Worm (Caenorhabditis elegans) whole organism, young adult: ENCODE data around the gene cyp-34A8.

Source experiments
- C06A6.2 ChIP-seq: fragments of 200-800 bp; sonication (Bioruptor generic); conservative IDR thresholded peaks from 2 replicates; pipeline ENCODE4 v1.3.6; 2022; ENCODE audit warnings: missing genetic modification characterization, missing compliant biosample characterization
- D2030.7 ChIP-seq: fragments of 200-800 bp; sonication (Bioruptor generic); IDR thresholded peaks from 2 replicates; pipeline ENCODE4 v1.3.6; 2022; ENCODE audit warnings: missing genetic modification reagents, missing genetic modification characterization, missing compliant biosample characterization
- F23B12.7 ChIP-seq: sonication (generic microtip); optimal IDR thresholded peaks from 2 replicates; lab custom pipeline; 2017; ENCODE audit warnings: missing genetic modification characterization, mild to moderate bottlenecking, missing compliant biosample characterization, antibody characterized with exemption, moderate library complexity; ENCODE audit not compliant: insufficient read depth
- F33H1.4 ChIP-seq: fragments of 200-800 bp; sonication (Bioruptor generic); IDR thresholded peaks from 2 replicates; pipeline ENCODE4 v1.3.6; 2022; ENCODE audit warnings: missing genetic modification reagents, missing genetic modification characterization, missing compliant biosample characterization
- F49E8.2 ChIP-seq: sonication (generic microtip); optimal IDR thresholded peaks from 3 replicates; lab custom pipeline; 2017; ENCODE audit warnings: missing genetic modification characterization, mild to moderate bottlenecking, missing compliant biosample characterization, antibody characterized with exemption, moderate library complexity; ENCODE audit not compliant: insufficient read depth
- F57A8.1 ChIP-seq: fragments of 200-800 bp; sonication (Bioruptor generic); optimal IDR thresholded peaks from 2 replicates; lab custom pipeline; 2018; ENCODE audit warnings: mild to moderate bottlenecking, missing genetic modification characterization, moderate library complexity, missing compliant biosample characterization
- Y95B8A.8 ChIP-seq: fragments of 200-800 bp; sonication (Bioruptor generic); IDR thresholded peaks from 2 replicates; pipeline ENCODE4 v1.3.6; 2022; ENCODE audit warnings: missing genetic modification reagents, missing genetic modification characterization, missing compliant biosample characterization
- akir-1 ChIP-seq: fragments of 200-800 bp; sonication (Bioruptor generic); optimal IDR thresholded peaks from 2 replicates; lab custom pipeline; 2018; ENCODE audit warnings: mild to moderate bottlenecking, missing genetic modification characterization, moderate library complexity, missing compliant biosample characterization
- aptf-2 ChIP-seq: fragments of 200-800 bp; sonication (Bioruptor generic); conservative IDR thresholded peaks from 2 replicates; pipeline ENCODE4 v1.3.6; 2022; ENCODE audit warnings: missing genetic modification reagents, missing genetic modification characterization, missing compliant biosample characterization
- athp-1 ChIP-seq: sonication (generic microtip); optimal IDR thresholded peaks from 2 replicates; lab custom pipeline; 2017; ENCODE audit warnings: mild to moderate bottlenecking, missing genetic modification characterization, missing compliant biosample characterization
- ccch-3 ChIP-seq: fragments of 200-800 bp; sonication (Bioruptor generic); optimal IDR thresholded peaks from 2 replicates; lab custom pipeline; 2018; ENCODE audit warnings: mild to moderate bottlenecking, missing genetic modification characterization, missing compliant biosample characterization
- ceh-40 ChIP-seq: fragments of 200-800 bp; sonication (Bioruptor generic); IDR thresholded peaks from 2 replicates; pipeline ENCODE4 v1.3.6; 2022; ENCODE audit warnings: missing genetic modification characterization, missing compliant biosample characterization
- ceh-58 ChIP-seq: fragments of 200-800 bp; sonication (Bioruptor generic); IDR thresholded peaks from 2 replicates; pipeline ENCODE4 v1.3.6; 2022; ENCODE audit warnings: missing genetic modification characterization, missing compliant biosample characterization
- dpl-1 ChIP-seq: fragments of 150-350 bp; optimal IDR thresholded peaks from 2 replicates; lab custom pipeline; 2014; ENCODE audit warnings: missing biosample characterization, missing genetic modification reagents, missing genetic modification characterization
- efl-1 ChIP-seq: fragments of 150-350 bp; optimal IDR thresholded peaks from 2 replicates; lab custom pipeline; 2014; ENCODE audit warnings: missing biosample characterization, missing genetic modification reagents, missing genetic modification characterization
- egl-44 ChIP-seq: fragments of 200-800 bp; sonication (Bioruptor generic); IDR thresholded peaks from 2 replicates; pipeline ENCODE4 v1.3.6; 2022; ENCODE audit warnings: missing genetic modification reagents, missing genetic modification characterization, missing compliant biosample characterization
- egrh-3 ChIP-seq: fragments of 200-800 bp; sonication (Bioruptor generic); IDR thresholded peaks from 2 replicates; pipeline ENCODE4 v1.3.6; 2022; ENCODE audit warnings: missing genetic modification reagents, missing genetic modification characterization, missing compliant biosample characterization
- ekl-4 ChIP-seq: fragments of 200-800 bp; sonication (Bioruptor generic); IDR thresholded peaks from 2 replicates; pipeline ENCODE4 v1.3.6; 2022; ENCODE audit warnings: missing genetic modification reagents, missing genetic modification characterization, missing compliant biosample characterization
- ets-4 ChIP-seq: fragments of 200-800 bp; sonication (Bioruptor generic); optimal IDR thresholded peaks from 2 replicates; lab custom pipeline; 2018; ENCODE audit warnings: mild to moderate bottlenecking, missing genetic modification characterization, missing compliant biosample characterization
- fkh-3 ChIP-seq: sonication (generic microtip); optimal IDR thresholded peaks from 2 replicates; lab custom pipeline; 2016; ENCODE audit warnings: mild to moderate bottlenecking, missing genetic modification characterization, missing compliant biosample characterization
- him-1 ChIP-seq: sonication (generic microtip); optimal IDR thresholded peaks from 2 replicates; lab custom pipeline; 2016; ENCODE audit warnings: missing genotype, missing genetic modification reagents, missing genetic modification characterization, missing compliant biosample characterization
- hlh-12 ChIP-seq: sonication (generic microtip); optimal IDR thresholded peaks from 2 replicates; lab custom pipeline; 2016; ENCODE audit warnings: missing genetic modification characterization, missing compliant biosample characterization
- hmg-1.2 ChIP-seq: fragments of 200-800 bp; sonication (Bioruptor generic); IDR thresholded peaks from 2 replicates; pipeline ENCODE4 v1.3.6; 2022; ENCODE audit warnings: missing genetic modification reagents, missing genetic modification characterization, missing compliant biosample characterization
- hrde-1 ChIP-seq: sonication (generic microtip); optimal IDR thresholded peaks from 2 replicates; lab custom pipeline; 2016; ENCODE audit warnings: missing genetic modification characterization, mild to moderate bottlenecking, missing compliant biosample characterization, moderate library complexity, missing genotype, missing genetic modification reagents, borderline replicate concordance
- hsf-1 ChIP-seq: fragments of 200-800 bp; sonication (Bioruptor generic); IDR thresholded peaks from 2 replicates; pipeline ENCODE4 v1.3.6; 2022; ENCODE audit warnings: missing genetic modification reagents, missing genetic modification characterization, missing compliant biosample characterization
- let-526 ChIP-seq: fragments of 200-800 bp; sonication (Bioruptor generic); IDR thresholded peaks from 2 replicates; pipeline ENCODE4 v1.3.6; 2022; ENCODE audit warnings: missing genetic modification reagents, missing genetic modification characterization, missing compliant biosample characterization
- let-607 ChIP-seq, 2 experiments: fragments of 200-800 bp in 1 of 2; sonication (Bioruptor generic) in 1 of 2; sonication (generic microtip) in 1 of 2; optimal IDR thresholded peaks; 2 replicates each; lab custom pipeline; 2016 to 2018; ENCODE audit warnings: mild to moderate bottlenecking in 2 of 2, missing compliant biosample characterization in 2 of 2, missing genetic modification characterization in 2 of 2, moderate library complexity in 2 of 2, missing genotype in 1 of 2
- lin-35 ChIP-seq, 3 experiments: fragments of 150-350 bp in 2 of 3; sonication (generic microtip) in 1 of 3; optimal IDR thresholded peaks; 2 replicates each; lab custom pipeline; 2014 to 2018; ENCODE audit warnings: missing biosample characterization in 3 of 3, missing genetic modification characterization in 3 of 3, missing genetic modification reagents in 3 of 3
- lsl-1 ChIP-seq: fragments of 200-800 bp; sonication (Bioruptor generic); optimal IDR thresholded peaks from 2 replicates; lab custom pipeline; 2018; ENCODE audit warnings: mild to moderate bottlenecking, missing genetic modification characterization, moderate library complexity, missing compliant biosample characterization
- lsy-27 ChIP-seq: sonication (generic microtip); optimal IDR thresholded peaks from 2 replicates; lab custom pipeline; 2017; ENCODE audit warnings: missing genetic modification characterization, mild to moderate bottlenecking, missing compliant biosample characterization, antibody characterized with exemption, missing genotype, borderline replicate concordance; ENCODE audit not compliant: insufficient read depth
- madf-3 ChIP-seq: fragments of 200-800 bp; sonication (Bioruptor generic); IDR thresholded peaks from 2 replicates; pipeline ENCODE4 v1.3.6; 2022; ENCODE audit warnings: missing genetic modification reagents, missing genetic modification characterization, missing compliant biosample characterization
- madf-6 ChIP-seq: fragments of 200-800 bp; sonication (Bioruptor generic); IDR thresholded peaks from 2 replicates; pipeline ENCODE4 v1.3.6; 2022; ENCODE audit warnings: missing genetic modification reagents, missing genetic modification characterization, missing compliant biosample characterization
- madf-8 ChIP-seq: fragments of 200-800 bp; sonication (Bioruptor generic); conservative IDR thresholded peaks from 2 replicates; pipeline ENCODE4 v1.3.6; 2022; ENCODE audit warnings: missing genetic modification reagents, missing genetic modification characterization, missing compliant biosample characterization
- mel-28 ChIP-seq: sonication (generic microtip); optimal IDR thresholded peaks from 2 replicates; lab custom pipeline; 2016; ENCODE audit warnings: borderline replicate concordance, mild to moderate bottlenecking, missing genetic modification characterization, missing compliant biosample characterization
- mxl-1 ChIP-seq: sonication (generic microtip); optimal IDR thresholded peaks from 2 replicates; lab custom pipeline; 2016; ENCODE audit warnings: missing genetic modification characterization, missing compliant biosample characterization
- nhr-80 ChIP-seq: sonication (generic microtip); optimal IDR thresholded peaks from 2 replicates; lab custom pipeline; 2016; ENCODE audit warnings: missing genetic modification characterization, missing compliant biosample characterization
- rec-8 ChIP-seq, 2 experiments: sonication (generic microtip); optimal IDR thresholded peaks; 2 replicates each; lab custom pipeline; 2016; ENCODE audit warnings: mild to moderate bottlenecking in 2 of 2, missing genetic modification characterization in 2 of 2, missing genetic modification reagents in 2 of 2, missing genotype in 2 of 2, missing biosample characterization in 1 of 2, missing compliant biosample characterization in 1 of 2, moderate library complexity in 1 of 2
- sea-2 ChIP-seq: fragments of 200-800 bp; sonication (Bioruptor generic); IDR thresholded peaks from 2 replicates; pipeline ENCODE4 v1.3.6; 2022; ENCODE audit warnings: missing genetic modification characterization, missing compliant biosample characterization
- snpc-4 ChIP-seq, 5 experiments: fragments of 150-350 bp in 1 of 5; sonication (generic microtip) in 4 of 5; optimal IDR thresholded peaks; 2 replicates each; lab custom pipeline; 2014 to 2018; ENCODE audit warnings: missing genetic modification characterization in 5 of 5, missing biosample characterization in 3 of 5, antibody characterized with exemption in 2 of 5, mild to moderate bottlenecking in 2 of 5, missing compliant biosample characterization in 2 of 5, missing genotype in 2 of 5, moderate library complexity in 2 of 5, missing genetic modification reagents in 1 of 5
- sptf-2 ChIP-seq: fragments of 200-800 bp; sonication (Bioruptor generic); optimal IDR thresholded peaks from 2 replicates; lab custom pipeline; 2018; ENCODE audit warnings: mild to moderate bottlenecking, missing genetic modification characterization, missing compliant biosample characterization
- tlf-1 ChIP-seq: fragments of 200-800 bp; sonication (Bioruptor generic); optimal IDR thresholded peaks from 2 replicates; lab custom pipeline; 2018; ENCODE audit warnings: mild to moderate bottlenecking, missing genetic modification characterization, missing compliant biosample characterization
- unc-130 ChIP-seq: sonication (generic microtip); optimal IDR thresholded peaks from 2 replicates; lab custom pipeline; 2016; ENCODE audit warnings: missing genetic modification reagents, missing genetic modification characterization, missing compliant biosample characterization
- xnd-1 ChIP-seq: sonication (generic microtip); optimal IDR thresholded peaks from 2 replicates; lab custom pipeline; 2016; ENCODE audit warnings: missing genotype, missing genetic modification reagents, missing genetic modification characterization, missing compliant biosample characterization
- ztf-25 ChIP-seq: fragments of 200-800 bp; sonication (Bioruptor generic); IDR thresholded peaks from 2 replicates; pipeline ENCODE4 v1.3.6; 2022; ENCODE audit warnings: missing genetic modification reagents, missing genetic modification characterization, missing compliant biosample characterization
- ztf-28 ChIP-seq: fragments of 200-800 bp; sonication (Bioruptor generic); IDR thresholded peaks from 2 replicates; pipeline ENCODE4 v1.3.6; 2022; ENCODE audit warnings: missing genetic modification reagents, missing genetic modification characterization, missing compliant biosample characterization

Gene cyp-34A8

DNA sequence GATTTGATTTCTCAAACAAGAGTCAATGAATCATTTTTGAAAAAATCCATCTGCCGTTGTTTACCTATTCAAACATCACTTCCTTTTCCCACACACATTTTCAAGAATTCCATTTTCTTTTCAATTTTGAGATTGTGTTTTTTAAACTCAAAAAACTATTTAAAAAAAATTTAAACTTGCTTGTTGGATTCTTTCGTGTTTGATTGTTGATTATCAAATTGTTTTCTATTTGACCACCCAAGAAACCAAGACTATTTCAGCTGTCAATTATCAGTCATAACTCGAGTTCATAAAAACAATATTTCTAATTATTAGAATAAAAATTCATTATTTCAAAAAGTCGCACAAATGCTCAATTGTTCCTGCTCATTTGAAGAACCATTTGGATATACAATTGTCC, 37.6 kb upstream of the cyp-34A8 start, which contains the start of gene srh-8:
TSS of gene srh-8 (plus strand) at position 301 of the 400 bp plus-strand sequence.
- no peak for TF ChIP-seq rec-8 (tag; optimal IDR thresholded peaks at IDR 0.05; lab: Kevin White, UChicago)
- no peak for TF ChIP-seq him-1 (tag; lab: Kevin White, UChicago)
- no peak for TF ChIP-seq F49E8.2 (tag; lab: Kevin White, UChicago)
- no peak for TF ChIP-seq ccch-3
- TF ChIP-seq F33H1.4 (GFP tag; lab: Robert Waterston, UW) = no peak
- TF ChIP-seq tlf-1 (GFP tag; lab: Kevin White, UChicago) = no peak
- no peak for TF ChIP-seq hlh-12 (tag; lab: Kevin White, UChicago)
- TF ChIP-seq akir-1 (GFP tag; lab: Kevin White, UChicago) = no peak
- no peak for TF ChIP-seq athp-1 (tag; lab: Kevin White, UChicago)
- no peak for TF ChIP-seq let-526 (GFP tag; lab: Robert Waterston, UW)
- TF ChIP-seq ztf-25 (GFP tag; lab: Robert Waterston, UW) = no peak
- TF ChIP-seq D2030.7 (GFP tag; lab: Robert Waterston, UW) = no peak
- no peak for TF ChIP-seq F23B12.7 (tag; lab: Kevin White, UChicago)
- TF ChIP-seq sptf-2 (GFP tag; lab: Kevin White, UChicago) = no peak
- no peak for TF ChIP-seq unc-130 (GFP tag; lab: Kevin White, UChicago)
- no peak for TF ChIP-seq lsy-27 (tag; lab: Kevin White, UChicago)

ce11 chrV:4004577-4004976, 37.0 kb upstream of the cyp-34A8 start:
- TF ChIP-seq F23B12.7 (tag; lab: Kevin White, UChicago) (no peak), nhr-80 (tag; lab: Kevin White, UChicago) (no peak), let-607 (tag; optimal IDR thresholded peaks at IDR 0.05; lab: Kevin White, UChicago) (no peak), hrde-1 (tag; lab: Kevin White, UChicago) (no peak), madf-8 (GFP tag; lab: Robert Waterston, UW) (peak; percentile 93), lin-35 (GFP tag; optimal IDR thresholded peaks at IDR 0.05; lab: Kevin White, UChicago) (no peak), aptf-2 (0 out of 2 replicates have a peak, but pooled peaks have one; percentile 35), D2030.7 (GFP tag; lab: Robert Waterston, UW) (peak; percentile 46; the same call in 1 of the 2 replicates), snpc-4 (GFP tag; optimal IDR thresholded peaks at IDR 0.05; lab: Kevin White, UChicago) (no peak), snpc-4 (tag; optimal IDR thresholded peaks at IDR 0.05; lab: Kevin White, UChicago) (no peak), lsl-1 (GFP tag; lab: Kevin White, UChicago) (no peak), egl-44 (no peak), xnd-1 (tag; lab: Kevin White, UChicago) (peak; percentile 90), fkh-3 (no peak), let-526 (GFP tag; lab: Robert Waterston, UW) (no peak), madf-3 (no peak), efl-1 (peak; percentile 88), madf-6 (GFP tag; lab: Robert Waterston, UW) (peak; percentile 96), egrh-3 (GFP tag; lab: Robert Waterston, UW) (no peak), ceh-58 (GFP tag; lab: Robert Waterston, UW) (no peak), hsf-1 (peak; percentile 58; the same call in 1 of the 2 replicates), mel-28 (tag; lab: Kevin White, UChicago) (no peak), hmg-1.2 (GFP tag; lab: Robert Waterston, UW) (peak; percentile 77), sea-2 (GFP tag; lab: Robert Waterston, UW) (no peak), ets-4 (GFP tag; lab: Kevin White, UChicago) (no peak), Y95B8A.8 (GFP tag; lab: Robert Waterston, UW) (no peak), F57A8.1 (GFP tag; lab: Kevin White, UChicago) (no peak), dpl-1 (GFP tag; lab: Kevin White, UChicago) (peak; percentile 62), unc-130 (GFP tag; lab: Kevin White, UChicago) (no peak), ceh-40 (no peak), C06A6.2 (GFP tag; lab: Robert Waterston, UW) (no peak), ztf-28 (GFP tag; lab: Robert Waterston, UW) (no peak), ekl-4 (GFP tag; lab: Robert Waterston, UW) (no peak), mxl-1 (tag; lab: Kevin White, UChicago) (no peak)
